Fruit fly (Drosophila melanogaster): ENCODE measurements around the gene CG42810.

dm6 chr2L:13411566-13411965, 47.9 kb upstream of the CG42810 start, which contains the start of gene Vm34Ca:
- TF ChIP-seq CG8478 (optimal IDR thresholded peaks at IDR 0.05) (no peak), CTCF (optimal IDR thresholded peaks at IDR 0.05) (no peak)

Measured in S2 (cell line).